Worm (Caenorhabditis elegans) whole organism, L4 larva: Measurements from ENCODE around the gene pap-1.

Experiments
- Y75B8A.6 ChIP-seq: fragments of 200-800 bp; sonication (Bioruptor generic); IDR thresholded peaks from 2 replicates; pipeline ENCODE4 v1.3.6; 2022; ENCODE audit warnings: missing genetic modification reagents, missing genetic modification characterization, missing compliant biosample characterization
- aha-1 ChIP-seq: fragments of 150-350 bp; peaks from one replicate; lab custom pipeline; 2014; ENCODE audit warnings: missing biosample characterization, missing genetic modification characterization
- duxl-1 ChIP-seq: sonication (generic microtip); optimal IDR thresholded peaks from 2 replicates; lab custom pipeline; 2016; ENCODE audit warnings: mild to moderate bottlenecking, missing genetic modification characterization, moderate library complexity, missing compliant biosample characterization; ENCODE audit not compliant: poor library complexity
- hlh-11 ChIP-seq: fragments of 200-800 bp; sonication (Bioruptor generic); optimal IDR thresholded peaks from 2 replicates; lab custom pipeline; 2018; ENCODE audit warnings: mild to moderate bottlenecking, missing genetic modification characterization, missing compliant biosample characterization
- nhr-237 ChIP-seq: sonication (generic microtip); optimal IDR thresholded peaks from 2 replicates; lab custom pipeline; 2017; ENCODE audit warnings: missing biosample characterization, missing genetic modification characterization
- unc-39 ChIP-seq: sonication (generic microtip); optimal IDR thresholded peaks from 2 replicates; lab custom pipeline; 2017; ENCODE audit warnings: missing biosample characterization, missing genetic modification characterization
- ztf-11 ChIP-seq: fragments of 150-350 bp; optimal IDR thresholded peaks from 2 replicates; lab custom pipeline; 2014; ENCODE audit warnings: missing biosample characterization, missing genetic modification characterization

DNA sequence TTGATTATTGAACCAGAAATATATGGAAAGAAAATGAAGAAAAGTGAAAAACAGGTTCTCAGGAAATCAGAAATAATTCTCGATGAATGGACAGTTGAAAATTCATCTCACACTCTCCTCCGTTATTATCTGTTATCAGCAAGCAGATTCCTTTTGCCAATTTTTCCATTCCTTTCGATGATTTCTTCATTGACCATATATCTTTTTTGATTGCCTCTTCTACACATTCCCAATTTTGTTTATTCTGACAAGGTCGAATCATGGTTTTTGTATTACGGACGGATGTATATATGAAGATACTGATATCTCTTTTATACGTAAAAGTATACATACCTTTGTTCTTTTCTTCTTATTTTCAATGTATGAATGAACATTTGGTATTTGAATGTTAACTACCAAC, 18.9 kb downstream of the pap-1 start:
- TF ChIP-seq ztf-11 (tag; lab: Kevin White, UChicago) (no peak), unc-39 (no peak), Y75B8A.6 (GFP tag; lab: Robert Waterston, UW) (no peak), duxl-1 (tag; lab: Kevin White, UChicago) (no peak), nhr-237 (tag; lab: Kevin White, UChicago) (no peak), hlh-11 (no peak), aha-1 (tag; lab: Kevin White, UChicago) (no peak)
